Fruit fly (Drosophila melanogaster) whole organism, embryonic: ENCODE measurements around the gene Gk2.

Experiments
- Adf1 ChIP-seq: fragments of 200-800 bp; sonication (Bioruptor generic); IDR thresholded peaks from 2 replicates; pipeline ENCODE4 v1.3.6; 2022; ENCODE audit warnings: missing biosample characterization, missing genetic modification characterization
- Bdp1 ChIP-seq: fragments of 200-800 bp; sonication (Bioruptor generic); optimal IDR thresholded peaks from 3 replicates; lab custom pipeline; 2016; ENCODE audit warnings: missing biosample characterization, missing genetic modification characterization
- CG10543 ChIP-seq: fragments of 200-800 bp; sonication (Bioruptor generic); optimal IDR thresholded peaks from 3 replicates; lab custom pipeline; 2017; ENCODE audit warnings: missing biosample characterization, mild to moderate bottlenecking, missing genetic modification characterization, moderate library complexity
- CG10565 ChIP-seq: fragments of 200-800 bp; sonication (Bioruptor generic); optimal IDR thresholded peaks from 3 replicates; lab custom pipeline; 2016; ENCODE audit warnings: missing biosample characterization, mild to moderate bottlenecking, missing genetic modification characterization
- CG11093 ChIP-seq: fragments of 200-800 bp; sonication (Bioruptor generic); IDR thresholded peaks from 3 replicates; pipeline ENCODE4 v1.3.6; 2022; ENCODE audit warnings: missing biosample characterization, missing genetic modification characterization
- CG12769 ChIP-seq: fragments of 200-800 bp; sonication (Bioruptor generic); optimal IDR thresholded peaks from 2 replicates; lab custom pipeline; 2019; ENCODE audit warnings: missing biosample characterization, mild to moderate bottlenecking, missing genetic modification characterization, moderate library complexity
- CG13287 ChIP-seq: fragments of 200-800 bp; sonication (Bioruptor generic); IDR thresholded peaks from 2 replicates; pipeline ENCODE4 v1.3.6; 2022; ENCODE audit warnings: missing biosample characterization, missing genetic modification characterization; ENCODE audit not compliant: partially characterized antibody
- CG18476 ChIP-seq: fragments of 200-800 bp; sonication (Bioruptor generic); optimal IDR thresholded peaks from 2 replicates; lab custom pipeline; 2016; ENCODE audit warnings: missing biosample characterization, mild to moderate bottlenecking, missing genetic modification characterization
- CG32767 ChIP-seq: fragments of 200-800 bp; sonication (Bioruptor generic); IDR thresholded peaks from 2 replicates; pipeline ENCODE4 v1.3.6; 2022; ENCODE audit warnings: missing biosample characterization, missing genetic modification characterization
- CG34224 ChIP-seq: fragments of 200-800 bp; sonication (Bioruptor generic); IDR thresholded peaks from 3 replicates; pipeline ENCODE4 v1.3.6; 2022; ENCODE audit warnings: missing biosample characterization, missing genetic modification characterization; ENCODE audit not compliant: partially characterized antibody
- CG34376 ChIP-seq: fragments of 200-800 bp; sonication (Bioruptor generic); optimal IDR thresholded peaks from 2 replicates; lab custom pipeline; 2018; ENCODE audit warnings: missing biosample characterization, mild to moderate bottlenecking, missing genetic modification characterization
- CG3726 ChIP-seq: fragments of 200-800 bp; sonication (Bioruptor generic); IDR thresholded peaks from 3 replicates; pipeline ENCODE4, ENCODE4 v1.3.6; 2022; ENCODE audit warnings: missing biosample characterization, missing genetic modification characterization
- CG43689 ChIP-seq: fragments of 200-800 bp; sonication (Bioruptor generic); IDR thresholded peaks from 2 replicates; pipeline ENCODE4 v1.3.6; 2022; ENCODE audit warnings: missing biosample characterization, missing genetic modification characterization
- CG4617 ChIP-seq: fragments of 200-800 bp; sonication (Bioruptor generic); optimal IDR thresholded peaks from 3 replicates; lab custom pipeline; 2016; ENCODE audit warnings: missing biosample characterization, missing genetic modification characterization, borderline replicate concordance
- CG4730 ChIP-seq: fragments of 200-800 bp; sonication (Bioruptor generic); IDR thresholded peaks from 2 replicates; pipeline ENCODE4 v1.3.6; 2022; ENCODE audit warnings: missing biosample characterization, missing genetic modification characterization
- CG5245 ChIP-seq: fragments of 200-800 bp; sonication (Bioruptor generic); optimal IDR thresholded peaks from 3 replicates; lab custom pipeline; 2016; ENCODE audit warnings: missing biosample characterization, missing genetic modification characterization
- CG7745 ChIP-seq: fragments of 200-800 bp; sonication (Bioruptor generic); optimal IDR thresholded peaks from 2 replicates; lab custom pipeline; 2018; ENCODE audit warnings: missing biosample characterization, mild to moderate bottlenecking, missing genetic modification characterization, moderate library complexity
- CG8478 ChIP-seq: fragments of >200 bp; optimal IDR thresholded peaks from 2 replicates; lab custom pipeline; 2018
- CG9609 ChIP-seq: fragments of 200-800 bp; sonication (Bioruptor generic); optimal IDR thresholded peaks from 3 replicates; lab custom pipeline; 2016; ENCODE audit warnings: missing biosample characterization, missing genetic modification characterization
- CG9817 ChIP-seq: fragments of 200-800 bp; sonication (Bioruptor generic); optimal IDR thresholded peaks from 2 replicates; lab custom pipeline; 2018; ENCODE audit warnings: missing biosample characterization, mild to moderate bottlenecking, missing genetic modification characterization, moderate library complexity
- Dfd ChIP-seq, 2 experiments: fragments of >200 bp; optimal IDR thresholded peaks; 2 replicates each; lab custom pipeline; 2017; ENCODE audit warnings: missing biosample characterization in 2 of 2, missing genetic modification characterization in 2 of 2
- Dp ChIP-seq: fragments of 200-800 bp; sonication (Bioruptor generic); optimal IDR thresholded peaks from 2 replicates; lab custom pipeline; 2018; ENCODE audit warnings: missing biosample characterization, mild to moderate bottlenecking, missing genetic modification characterization, moderate library complexity
- E2f2 ChIP-seq: fragments of 200-800 bp; sonication (Bioruptor generic); IDR thresholded peaks from 2 replicates; pipeline ENCODE4 v1.3.6; 2022; ENCODE audit warnings: missing biosample characterization, missing genetic modification characterization
- Hand ChIP-seq: fragments of 200-800 bp; sonication (Bioruptor generic); optimal IDR thresholded peaks from 2 replicates; lab custom pipeline; 2017; ENCODE audit warnings: mild to moderate bottlenecking, missing biosample characterization, missing genetic modification reagents, missing genetic modification characterization
- Hey ChIP-seq: fragments of 200-800 bp; sonication (Bioruptor generic); optimal IDR thresholded peaks from 3 replicates; lab custom pipeline; 2018; ENCODE audit warnings: missing biosample characterization, mild to moderate bottlenecking, missing genetic modification characterization
- Hr39 ChIP-seq: fragments of >200 bp; optimal IDR thresholded peaks from 2 replicates; lab custom pipeline; 2017
- Mes4 ChIP-seq: fragments of 200-800 bp; sonication (Bioruptor generic); optimal IDR thresholded peaks from 2 replicates; lab custom pipeline; 2016; ENCODE audit warnings: missing biosample characterization, missing genetic modification characterization
- Trl ChIP-seq, 3 experiments: fragments of >200 bp in 2 of 3; fragments of 200-800 bp in 1 of 3; sonication (Bioruptor generic) in 1 of 3; optimal IDR thresholded peaks; 2 replicates in 1 of 3; 3 replicates in 2 of 3; lab custom pipeline; 2016 to 2017; ENCODE audit warnings: missing biosample characterization in 1 of 3, missing genetic modification characterization in 1 of 3
- YL-1 ChIP-seq: fragments of 200-800 bp; sonication (Bioruptor generic); optimal IDR thresholded peaks from 3 replicates; lab custom pipeline; 2017; ENCODE audit warnings: missing biosample characterization, mild to moderate bottlenecking, missing genetic modification characterization
- abd-A ChIP-seq: fragments of 200-800 bp; sonication (Bioruptor generic); optimal IDR thresholded peaks from 3 replicates; lab custom pipeline; 2019; ENCODE audit warnings: missing biosample characterization, mild to moderate bottlenecking, missing genetic modification characterization, moderate library complexity
- dati ChIP-seq: fragments of 200-800 bp; sonication (Bioruptor generic); IDR thresholded peaks from 2 replicates; pipeline ENCODE4 v1.3.6; 2022; ENCODE audit warnings: missing biosample characterization, missing genetic modification characterization
- dimm ChIP-seq: fragments of 200-800 bp; sonication (Bioruptor generic); IDR thresholded peaks from 2 replicates; pipeline ENCODE4 v1.3.6; 2022; ENCODE audit warnings: missing biosample characterization, missing genetic modification characterization
- disco-r ChIP-seq: fragments of 200-800 bp; sonication (Bioruptor generic); optimal IDR thresholded peaks from 2 replicates; lab custom pipeline; 2016; ENCODE audit warnings: missing biosample characterization, missing genetic modification characterization
- exex ChIP-seq: fragments of 200-800 bp; sonication (Bioruptor generic); optimal IDR thresholded peaks from 4 replicates; lab custom pipeline; 2018; ENCODE audit warnings: missing biosample characterization, mild to moderate bottlenecking, missing genetic modification characterization, moderate library complexity
- fd96Cb ChIP-seq: fragments of 200-800 bp; sonication (Bioruptor generic); optimal IDR thresholded peaks from 2 replicates; lab custom pipeline; 2018; ENCODE audit warnings: missing biosample characterization, mild to moderate bottlenecking, missing genetic modification characterization, moderate library complexity
- hkb ChIP-seq, 2 experiments: fragments of 200-800 bp in 1 of 2; fragments of >200 bp in 1 of 2; sonication (Bioruptor generic) in 1 of 2; IDR thresholded peaks in 1 of 2; optimal IDR thresholded peaks in 1 of 2; 2 replicates each; pipeline versions ENCODE4 v1.3.6 to Lab custom; 2017 to 2022; ENCODE audit warnings: missing biosample characterization in 1 of 2, missing genetic modification characterization in 1 of 2
- insv ChIP-seq, 2 experiments: fragments of 200-800 bp; sonication (Bioruptor generic); optimal IDR thresholded peaks; 3 replicates each; lab custom pipeline; 2016 to 2018; ENCODE audit warnings: missing biosample characterization in 2 of 2, missing genetic modification characterization in 2 of 2
- kah ChIP-seq: fragments of 200-800 bp; sonication (Bioruptor generic); optimal IDR thresholded peaks from 2 replicates; lab custom pipeline; 2018; ENCODE audit warnings: missing biosample characterization, mild to moderate bottlenecking, missing genetic modification characterization
- lola ChIP-seq, 3 experiments: fragments of >200 bp in 2 of 3; fragments of 200-800 bp in 1 of 3; sonication (Bioruptor generic) in 1 of 3; optimal IDR thresholded peaks; 2 replicates each; lab custom pipeline; 2017 to 2019; ENCODE audit warnings: missing biosample characterization in 3 of 3, missing genetic modification characterization in 3 of 3, mild to moderate bottlenecking in 1 of 3, moderate library complexity in 1 of 3
- rib ChIP-seq: fragments of 200-800 bp; sonication (Bioruptor generic); IDR thresholded peaks from 2 replicates; pipeline ENCODE4 v1.3.6; 2022; ENCODE audit warnings: missing biosample characterization, missing genetic modification characterization
- sc ChIP-seq, 3 experiments: fragments of >200 bp in 2 of 3; fragments of 200-800 bp in 1 of 3; sonication (Bioruptor generic) in 1 of 3; optimal IDR thresholded peaks; 2 replicates in 2 of 3; 3 replicates in 1 of 3; lab custom pipeline; 2017; ENCODE audit warnings: mild to moderate bottlenecking in 1 of 3, missing biosample characterization in 1 of 3, missing genetic modification characterization in 1 of 3, missing genetic modification reagents in 1 of 3
- so ChIP-seq: fragments of 200-800 bp; sonication (Bioruptor generic); IDR thresholded peaks from 3 replicates; pipeline ENCODE4 v1.3.6; 2022; ENCODE audit warnings: missing biosample characterization, missing genetic modification characterization
- tio ChIP-seq: fragments of 200-800 bp; sonication (Bioruptor generic); optimal IDR thresholded peaks from 2 replicates; lab custom pipeline; 2017; ENCODE audit warnings: missing biosample characterization, missing genetic modification characterization, inconsistent platforms
- tll ChIP-seq, 2 experiments: fragments of 200-800 bp in 1 of 2; fragments of >200 bp in 1 of 2; sonication (Bioruptor generic) in 1 of 2; optimal IDR thresholded peaks; 2 replicates each; lab custom pipeline; 2017 to 2019; ENCODE audit warnings: missing biosample characterization in 2 of 2, missing genetic modification characterization in 2 of 2, mild to moderate bottlenecking in 1 of 2, moderate library complexity in 1 of 2
- yki ChIP-seq: fragments of >200 bp; optimal IDR thresholded peaks from 3 replicates; lab custom pipeline; 2018
- z ChIP-seq: fragments of 200-800 bp; sonication (Bioruptor generic); IDR thresholded peaks from 3 replicates; pipeline ENCODE4 v1.3.6; 2022; ENCODE audit warnings: missing biosample characterization, missing genetic modification characterization
- zfh1 ChIP-seq: fragments of 200-800 bp; sonication (Bioruptor generic); IDR thresholded peaks from 3 replicates; pipeline ENCODE4 v1.3.6; 2022; ENCODE audit warnings: missing biosample characterization, missing genetic modification characterization

The Gk2 gene

dm6 chr3L:1774713-1775648 is 36.8 kb downstream of the Gk2 start, which contains the start of the genes CG13933 and PolD2 (continued):
- TF ChIP-seq Bdp1 (GFP tag; lab: Kevin White, UChicago) (peak; percentile 63), CG11093 (GFP tag; lab: Robert Waterston, UW) (peak; percentile 98), Hr39 (no peak), fd96Cb (tag; lab: Kevin White, UChicago) (peak; percentile 91), CG4730 (GFP tag; lab: Robert Waterston, UW) (peak; percentile 94), Mes4 (GFP tag; lab: Kevin White, UChicago) (peak; percentile 56), CG32767 (peak; percentile 99), CG4617 (GFP tag; lab: Kevin White, UChicago) (peak; percentile 91), CG9609 (GFP tag; lab: Kevin White, UChicago) (peak; percentile 80), CG5245 (GFP tag; lab: Kevin White, UChicago) (peak; percentile 55), YL-1 (peak; percentile 86), Dfd (GFP tag; optimal IDR thresholded peaks at IDR 0.05; lab: Kevin White, UChicago) (no peak), CG18476 (GFP tag; lab: Kevin White, UChicago) (peak; percentile 77), tll (GFP tag; optimal IDR thresholded peaks at IDR 0.05; lab: Kevin White, UChicago) (no peak), CG10565 (GFP tag; lab: Kevin White, UChicago) (peak; percentile 5), Hey (tag; lab: Kevin White, UChicago) (no peak), yki (lab: Kevin White, UChicago) (no peak), so (GFP tag; lab: Robert Waterston, UW) (peak; percentile 99), Dp (GFP tag; lab: Kevin White, UChicago) (peak; percentile 68), Hand (GFP tag; lab: Kevin White, UChicago) (peak; percentile 97), CG13287 (GFP tag; lab: Robert Waterston, UW) (peak; percentile 86), exex (peak; percentile 64), insv (GFP tag; optimal IDR thresholded peaks at IDR 0.05; lab: Kevin White, UChicago) (peak in 1 of 2 experiments; percentile 67), CG9817 (tag; lab: Kevin White, UChicago) (peak; percentile 97), CG3726 (GFP tag; lab: Robert Waterston, UW) (peak; percentile 96), z (no peak), CG7745 (tag; lab: Kevin White, UChicago) (peak; percentile 92), abd-A (tag; lab: Kevin White, UChicago) (no peak), kah (GFP tag; lab: Kevin White, UChicago) (peak; percentile 43), tio (no peak), CG12769 (no peak), dimm (GFP tag; lab: Robert Waterston, UW) (peak; percentile 95), dati (GFP tag; lab: Robert Waterston, UW) (peak; percentile 89), CG43689 (GFP tag; lab: Robert Waterston, UW) (peak; percentile 97), CG34376 (GFP tag; lab: Kevin White, UChicago) (no peak), CG10543 (GFP tag; lab: Kevin White, UChicago) (peak; percentile 90), Trl (optimal IDR thresholded peaks at IDR 0.05; lab: Kevin White, UChicago) (no peak), Trl (GFP tag; optimal IDR thresholded peaks at IDR 0.05; lab: Kevin White, UChicago) (peak; percentile 64), lola (GFP tag; optimal IDR thresholded peaks at IDR 0.05; lab: Kevin White, UChicago) (peak in 1 of 3 experiments; percentile 98), CG8478 (lab: Kevin White, UChicago) (no peak), rib (peak; percentile 85), disco-r (GFP tag; lab: Kevin White, UChicago) (peak; percentile 53), Adf1 (GFP tag; lab: Robert Waterston, UW) (peak; percentile 86), E2f2 (GFP tag; lab: Robert Waterston, UW) (peak; percentile 91), zfh1 (GFP tag; lab: Robert Waterston, UW) (peak; percentile 97), hkb (optimal IDR thresholded peaks at IDR 0.05; lab: Kevin White, UChicago) (no peak), hkb (GFP tag; IDR thresholded peaks at IDR 0.05; lab: Robert Waterston, UW) (peak; percentile 98), CG34224 (GFP tag; lab: Robert Waterston, UW) (peak; percentile 85), sc (optimal IDR thresholded peaks at IDR 0.05; lab: Kevin White, UChicago) (no peak), sc (GFP tag; optimal IDR thresholded peaks at IDR 0.05; lab: Kevin White, UChicago) (peak; percentile 96)
